Worm (Caenorhabditis elegans): ENCODE results near the gene F10E9.2.

Gene F10E9.2

ce11 chrIII:8281310-8281709 lies 31.2 kb upstream of the F10E9.2 start:
- TF ChIP-seq lir-1 (GFP tag; conservative IDR thresholded peaks at IDR 0.05) (no peak), ets-4 (GFP tag; optimal IDR thresholded peaks at IDR 0.05) (no peak), lag-1 (GFP tag; IDR thresholded peaks at IDR 0.05) (no peak), pbrm-1 (GFP tag; IDR thresholded peaks at IDR 0.05) (no peak), ceh-40 (GFP tag; IDR thresholded peaks at IDR 0.05) (no peak), B0261.1 (tag; optimal IDR thresholded peaks at IDR 0.05) (no peak), F55B11.4 (tag; optimal IDR thresholded peaks at IDR 0.05; ENCODE audit: borderline replicate concordance, insufficient read depth) (no peak), athp-1 (tag; optimal IDR thresholded peaks at IDR 0.05) (no peak), sptf-2 (GFP tag; optimal IDR thresholded peaks at IDR 0.05) (no peak), F23B12.7 (tag; optimal IDR thresholded peaks at IDR 0.05; ENCODE audit: insufficient read depth) (no peak), hmg-1.2 (GFP tag; IDR thresholded peaks at IDR 0.05) (no peak), ceh-58 (GFP tag; IDR thresholded peaks at IDR 0.05) (no peak), F10E7.11 (tag; optimal IDR thresholded peaks at IDR 0.05) (no peak), rcor-1 (GFP tag; IDR thresholded peaks at IDR 0.05) (no peak), sdz-38 (tag; optimal IDR thresholded peaks at IDR 0.05) (no peak), Y56A3A.18 (GFP tag; IDR thresholded peaks at IDR 0.05) (no peak), nhr-120 (GFP tag; IDR thresholded peaks at IDR 0.05) (no peak), lsl-1 (GFP tag; optimal IDR thresholded peaks at IDR 0.05) (no peak), tbp1 (GFP tag; optimal IDR thresholded peaks at IDR 0.05) (no peak)

- TF ChIP-seq mel-28 (tag; optimal IDR thresholded peaks at IDR 0.05; ENCODE audit: borderline replicate concordance) (no peak), dpff-1 (tag; optimal IDR thresholded peaks at IDR 0.05) (no peak), ama-1 (optimal IDR thresholded peaks at IDR 0.05) (no peak), ama-1 (GFP tag; optimal IDR thresholded peaks at IDR 0.05) (no peak), ztf-28 (GFP tag; IDR thresholded peaks at IDR 0.05) (no peak), unc-62 (GFP tag; optimal IDR thresholded peaks at IDR 0.05) (no peak), Y53G8AR.9 (GFP tag; conservative IDR thresholded peaks at IDR 0.05) (no peak)
Observed at ce11 chrIII:8283525-8283924, 29.0 kb upstream of the F10E9.2 start.

- no peak for TF ChIP-seq T26A5.8 (tag; optimal IDR thresholded peaks at IDR 0.05)
- peak; percentile 18 for TF ChIP-seq ceh-27 (GFP tag; optimal IDR thresholded peaks at IDR 0.05)
- no peak for TF ChIP-seq rpc-1 (optimal IDR thresholded peaks at IDR 0.05)
- no peak for TF ChIP-seq rpc-1 (tag; optimal IDR thresholded peaks at IDR 0.05)
Observed at ce11 chrIII:8286003-8286402, 26.5 kb upstream of the F10E9.2 start.

ce11 chrIII:8286824-8287223 lies 25.7 kb upstream of the F10E9.2 start:
- TF ChIP-seq dpl-1 (GFP tag; optimal IDR thresholded peaks at IDR 0.05), result no peak
- TF ChIP-seq Y67H2A.10 (GFP tag; conservative IDR thresholded peaks at IDR 0.05), result no peak
- no peak for TF ChIP-seq F37B4.10 (GFP tag; IDR thresholded peaks at IDR 0.05)
- TF ChIP-seq ztf-3 (GFP tag; optimal IDR thresholded peaks at IDR 0.05), result no peak

ce11 chrIII:8287519-8287918 lies 25.0 kb upstream of the F10E9.2 start:
- TF ChIP-seq hmg-1.2 (GFP tag; IDR thresholded peaks at IDR 0.05), result 0 out of 2 replicates have a peak, but pooled peaks have one; percentile 15
- no peak for TF ChIP-seq madf-8 (GFP tag; conservative IDR thresholded peaks at IDR 0.05)
- TF ChIP-seq K12H6.12 (tag; optimal IDR thresholded peaks at IDR 0.05), result peak; percentile 46
